Fruit fly (Drosophila melanogaster) whole organism, embryonic: Measurements from ENCODE around the gene CG10700.

Experiments
- CG10979 ChIP-seq: fragments of 200-800 bp; sonication (Bioruptor generic); optimal IDR thresholded peaks from 2 replicates; lab custom pipeline; 2018; ENCODE audit warnings: missing biosample characterization, mild to moderate bottlenecking, missing genetic modification characterization, moderate library complexity
- CG17186 ChIP-seq: fragments of 200-800 bp; sonication (Bioruptor generic); optimal IDR thresholded peaks from 3 replicates; lab custom pipeline; 2017; ENCODE audit warnings: missing biosample characterization, missing genetic modification reagents, missing genetic modification characterization
- Drgx ChIP-seq: fragments of 200-800 bp; sonication (Bioruptor generic); IDR thresholded peaks from 2 replicates; pipeline ENCODE4 v1.3.6; 2022; ENCODE audit warnings: missing biosample characterization, missing genetic modification characterization
- NC2α ChIP-seq: fragments of 200-800 bp; sonication (Bioruptor generic); optimal IDR thresholded peaks from 2 replicates; lab custom pipeline; 2016; ENCODE audit warnings: missing biosample characterization, missing genetic modification characterization
- Sox102F ChIP-seq: fragments of 200-800 bp; sonication (Bioruptor generic); optimal IDR thresholded peaks from 2 replicates; lab custom pipeline; 2018; ENCODE audit warnings: missing biosample characterization, mild to moderate bottlenecking, missing genetic modification characterization, moderate library complexity
- Sry-δ ChIP-seq: fragments of 200-800 bp; sonication (Bioruptor generic); optimal IDR thresholded peaks from 2 replicates; lab custom pipeline; 2016; ENCODE audit warnings: missing biosample characterization, missing genetic modification characterization
- fd64A ChIP-seq: fragments of 200-800 bp; sonication (Bioruptor generic); optimal IDR thresholded peaks from 3 replicates; lab custom pipeline; 2018; ENCODE audit warnings: missing biosample characterization, mild to moderate bottlenecking, missing genetic modification characterization
- gfzf ChIP-seq: fragments of 200-800 bp; sonication (Bioruptor generic); optimal IDR thresholded peaks from 2 replicates; lab custom pipeline; 2016; ENCODE audit warnings: missing biosample characterization, mild to moderate bottlenecking, missing genetic modification characterization, moderate library complexity
- ind ChIP-seq: fragments of 200-800 bp; sonication (Bioruptor generic); optimal IDR thresholded peaks from 3 replicates; lab custom pipeline; 2016; ENCODE audit warnings: missing biosample characterization, missing genetic modification characterization
- pita ChIP-seq: fragments of 200-800 bp; sonication (Bioruptor generic); optimal IDR thresholded peaks from 2 replicates; lab custom pipeline; 2017; ENCODE audit warnings: missing biosample characterization, mild to moderate bottlenecking, missing genetic modification characterization
- unpg ChIP-seq: fragments of 200-800 bp; sonication (Bioruptor generic); optimal IDR thresholded peaks from 3 replicates; lab custom pipeline; 2018; ENCODE audit warnings: missing biosample characterization, mild to moderate bottlenecking, missing genetic modification characterization, moderate library complexity

dm6 chr2L:19064706-19065105 lies 14.1 kb downstream of the CG10700 start, which contains the start of gene CG17343:
- TF ChIP-seq NC2α (no peak), pita (GFP tag; lab: Kevin White, UChicago) (no peak), ind (no peak), Sox102F (GFP tag; lab: Kevin White, UChicago) (no peak), CG10979 (tag; lab: Kevin White, UChicago) (no peak), Drgx (no peak), gfzf (GFP tag; lab: Kevin White, UChicago) (no peak), Sry-δ (GFP tag; lab: Kevin White, UChicago) (peak; percentile 63), fd64A (GFP tag; lab: Kevin White, UChicago) (no peak), CG17186 (GFP tag; lab: Kevin White, UChicago) (no peak), unpg (GFP tag; lab: Kevin White, UChicago) (no peak)
